Fruit fly (Drosophila melanogaster) S2 (cell line): ENCODE data around the gene CG12768.
A peak's percentile ranks its signal among the peaks of the same experiment; 100 is the strongest.

Source experiments
- CG8478 ChIP-seq: fragments of >200 bp; optimal IDR thresholded peaks from 2 replicates; lab custom pipeline; 2018
- CTCF ChIP-seq, 2 experiments: fragments of >200 bp; optimal IDR thresholded peaks; 2 replicates each; lab custom pipeline; 2018

Gene CG12768

DNA sequence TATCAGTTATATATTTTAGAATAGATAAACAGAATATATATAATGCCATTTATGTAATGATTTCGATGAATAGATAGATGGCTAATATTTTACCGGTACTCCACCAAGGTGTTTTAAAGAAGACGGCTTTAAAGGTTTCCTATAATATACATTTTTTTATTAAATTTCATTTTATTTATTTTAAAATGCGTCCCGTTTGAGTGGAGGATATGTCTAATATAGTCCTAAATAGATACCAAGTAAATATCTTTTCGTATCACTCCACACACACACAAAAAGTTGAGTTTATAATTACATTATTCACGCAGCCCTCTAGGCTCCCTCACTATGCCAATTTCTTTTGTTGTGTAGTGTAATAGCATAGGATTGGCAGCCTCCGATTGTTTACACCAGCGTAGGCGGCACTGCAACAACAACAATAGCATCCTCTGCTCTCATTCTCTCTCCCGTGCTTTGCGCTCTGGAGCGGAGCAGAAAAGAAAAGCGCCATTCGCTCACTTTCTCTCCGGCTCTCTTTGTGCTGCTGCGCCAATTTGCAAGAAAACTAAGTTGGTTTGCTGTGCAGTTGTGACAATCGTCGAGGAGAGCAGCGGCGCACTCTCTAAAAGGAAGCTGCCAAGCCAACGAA, at the start of gene CG12768:
CG12768 (plus strand) TSS at position 578 of the 628 bp plus-strand sequence.
- TF ChIP-seq CG8478 (lab: Kevin White, UChicago) (no peak), CTCF (optimal IDR thresholded peaks at IDR 0.05; lab: Kevin White, UChicago) (no peak)

DNA sequence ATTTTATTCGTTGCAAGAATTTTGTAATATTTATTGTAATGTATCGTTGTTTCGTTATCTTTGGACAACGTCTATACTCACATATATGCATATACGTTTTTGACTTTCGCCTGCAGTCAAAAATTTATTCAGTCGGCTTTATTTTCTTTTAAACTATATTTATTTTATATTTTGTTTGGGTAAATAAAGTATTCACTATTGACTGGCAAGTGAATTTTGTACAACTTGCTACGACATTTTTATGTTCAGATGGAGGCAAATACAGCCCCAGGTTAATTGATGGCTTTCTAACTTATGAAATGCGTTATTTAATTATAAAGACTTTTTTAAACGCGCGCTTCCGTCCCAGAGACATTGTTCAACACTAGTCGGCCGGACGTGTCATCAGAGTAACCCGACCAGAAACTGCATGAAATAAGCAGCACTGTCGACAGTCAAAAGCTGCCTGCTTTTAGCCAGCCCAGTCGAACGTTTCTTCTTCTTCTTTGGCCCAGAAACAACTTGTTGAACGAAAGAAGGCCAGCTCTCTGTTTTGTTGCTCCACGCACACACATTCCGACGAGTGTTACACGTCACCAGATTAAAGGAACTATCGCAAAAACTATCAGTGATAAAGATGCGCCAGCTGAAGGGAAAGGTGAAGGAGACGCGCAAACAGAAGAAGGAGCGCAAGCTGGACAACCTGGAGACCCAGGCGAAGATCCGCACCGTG, 46.8 kb upstream of the CG12768 start, which contains the start of gene CG33169:
CG33169 (plus strand) TSS at position 498 of the 712 bp plus-strand sequence.
- TF ChIP-seq CTCF (optimal IDR thresholded peaks at IDR 0.05; lab: Kevin White, UChicago) (peak in 1 of 2 experiments; percentile 53), CG8478 (lab: Kevin White, UChicago) (no peak)

DNA sequence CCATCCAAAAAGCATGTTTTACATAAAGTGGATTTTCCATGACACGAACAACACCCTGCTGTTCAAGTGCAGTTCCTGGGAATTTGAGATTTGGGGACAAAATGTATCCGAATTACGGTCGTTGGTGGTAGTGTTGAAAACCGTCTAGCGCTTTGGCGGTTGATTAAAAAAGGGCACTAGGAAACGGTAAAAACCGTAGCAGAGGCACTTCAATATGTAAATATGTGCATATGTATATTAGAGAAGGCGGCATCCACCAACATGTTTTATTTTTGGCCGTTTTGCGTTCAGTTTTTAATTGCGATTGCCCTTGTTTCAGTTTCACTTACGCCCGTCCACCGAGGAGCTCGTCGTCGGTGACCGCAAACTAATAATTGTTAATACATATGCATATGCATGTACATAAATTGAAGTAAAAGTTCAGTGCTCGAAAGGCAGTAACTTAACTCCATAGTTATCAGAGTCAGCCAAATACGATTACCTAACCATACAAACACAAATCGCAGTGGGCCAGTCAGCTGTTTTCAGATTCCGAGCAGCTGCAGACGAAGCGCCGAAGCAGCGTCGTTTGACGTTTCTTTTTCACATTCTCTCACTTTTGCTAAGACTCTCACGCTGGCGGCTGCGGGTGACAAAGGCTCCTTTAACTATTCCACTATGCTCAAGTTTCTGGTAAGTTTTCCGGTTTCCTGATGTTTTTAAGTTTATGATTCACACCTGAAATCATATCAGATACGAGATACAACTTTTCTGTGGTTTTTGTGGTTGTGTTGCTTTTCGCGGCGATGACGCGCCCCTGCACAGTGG, 45.8 kb upstream of the CG12768 start, which contains the start of gene CG33170:
CG33170 (plus strand) TSS at position 347 of the 807 bp plus-strand sequence.
- no peak for TF ChIP-seq CG8478 (lab: Kevin White, UChicago)
- no peak for TF ChIP-seq CTCF (optimal IDR thresholded peaks at IDR 0.05; lab: Kevin White, UChicago)

DNA sequence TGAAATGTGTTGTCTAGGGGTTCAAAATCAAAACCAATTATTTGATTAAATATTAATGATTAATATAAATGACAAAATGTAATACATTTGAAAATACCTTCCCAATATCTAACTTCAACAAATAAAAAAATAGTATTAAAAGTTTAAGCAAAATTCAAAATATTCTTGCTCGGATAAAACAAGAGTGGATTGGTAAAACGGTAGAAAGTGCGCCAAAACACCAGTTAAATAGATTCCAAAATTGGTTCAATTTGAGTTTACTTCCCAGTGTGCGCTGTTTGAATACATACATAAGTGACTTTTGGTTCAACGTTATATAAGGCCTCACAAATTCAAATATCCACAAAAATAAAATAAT, 45.3 kb upstream of the CG12768 start:
- no peak for TF ChIP-seq CTCF (optimal IDR thresholded peaks at IDR 0.05; lab: Kevin White, UChicago)
- TF ChIP-seq CG8478 (lab: Kevin White, UChicago), result no peak

DNA sequence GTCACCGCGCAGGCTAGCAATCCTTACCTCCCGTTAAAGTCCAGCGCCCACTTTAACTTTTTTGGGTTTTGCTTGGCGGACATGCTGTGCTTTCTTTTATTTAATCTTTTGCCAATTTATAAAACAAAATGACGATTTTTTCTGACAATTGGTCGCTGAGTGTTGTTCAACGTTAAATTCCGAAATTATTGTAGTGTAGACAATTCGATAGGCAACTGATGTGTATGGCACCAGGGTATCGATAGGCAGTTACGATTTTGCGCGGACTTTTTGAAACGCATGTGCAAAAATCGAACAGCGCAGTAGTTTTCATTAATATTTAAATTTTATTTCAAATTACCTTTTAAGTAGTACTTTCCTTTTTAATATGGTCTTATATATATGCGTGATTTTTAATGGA, 42.2 kb upstream of the CG12768 start, which contains the start of gene EMC4:
EMC4 (minus strand) TSS at position 174 of the 400 bp plus-strand sequence.
- TF ChIP-seq CTCF (optimal IDR thresholded peaks at IDR 0.05; lab: Kevin White, UChicago) (no peak), CG8478 (lab: Kevin White, UChicago) (no peak)

DNA sequence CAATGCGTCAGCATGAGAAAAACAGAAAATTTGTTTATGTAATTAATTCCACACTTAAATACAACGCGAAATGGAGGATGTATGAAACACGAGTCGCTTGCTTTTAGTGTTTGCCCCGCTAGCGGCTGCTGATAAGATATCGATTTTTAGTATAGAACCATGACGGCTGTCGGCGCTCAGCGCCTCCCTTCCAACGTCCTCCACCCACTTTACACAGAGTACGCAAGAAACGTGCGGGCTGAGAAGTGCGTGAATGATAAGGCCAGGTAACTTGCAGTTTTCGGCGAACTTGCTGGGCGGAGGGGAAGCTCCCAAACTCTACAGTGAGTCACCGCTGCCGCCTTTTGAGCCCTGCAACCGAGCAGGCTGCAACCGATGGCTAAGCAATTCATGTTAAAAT, 39.9 kb upstream of the CG12768 start:
- TF ChIP-seq CTCF (optimal IDR thresholded peaks at IDR 0.05; lab: Kevin White, UChicago), result no peak
- no peak for TF ChIP-seq CG8478 (lab: Kevin White, UChicago)

DNA sequence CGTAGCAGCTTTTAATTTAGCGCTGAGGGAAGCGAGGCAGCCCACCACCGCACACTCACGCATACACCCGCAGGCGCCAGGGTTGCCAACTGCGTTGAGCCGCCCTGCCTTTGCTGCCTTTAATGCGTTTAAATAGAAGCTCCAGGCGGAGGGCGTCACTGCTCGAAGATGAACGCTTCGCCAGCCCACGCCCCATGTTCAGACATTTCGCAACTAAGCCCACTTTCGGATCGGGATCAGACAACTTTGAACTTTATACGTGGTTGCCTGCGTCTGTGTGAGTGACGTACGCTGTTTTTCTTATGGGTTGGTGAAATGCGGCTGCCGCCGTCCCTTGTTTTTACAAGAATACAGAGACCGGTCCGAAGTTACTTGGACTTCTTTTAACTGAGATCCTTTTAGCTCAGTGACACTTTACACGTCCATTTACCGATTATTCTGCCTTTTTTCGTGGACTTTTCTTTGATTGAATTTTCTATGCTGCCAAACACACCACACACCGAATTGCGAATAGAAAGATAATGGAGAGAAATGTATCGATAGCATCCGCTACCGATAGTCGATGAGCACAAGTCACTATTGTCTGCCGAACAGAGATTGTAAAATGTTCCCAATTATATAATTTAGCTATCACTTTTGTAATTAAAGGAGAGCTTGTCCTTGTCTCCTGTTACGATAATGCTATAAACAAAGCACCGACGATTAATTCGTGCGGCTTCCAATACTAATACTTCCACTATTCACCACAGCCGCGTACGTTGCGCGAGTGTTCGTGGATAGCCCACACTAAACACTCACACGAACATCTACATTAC, 39.1 kb upstream of the CG12768 start:
- TF ChIP-seq CG8478 (lab: Kevin White, UChicago), result no peak
- no peak for TF ChIP-seq CTCF (optimal IDR thresholded peaks at IDR 0.05; lab: Kevin White, UChicago)

DNA sequence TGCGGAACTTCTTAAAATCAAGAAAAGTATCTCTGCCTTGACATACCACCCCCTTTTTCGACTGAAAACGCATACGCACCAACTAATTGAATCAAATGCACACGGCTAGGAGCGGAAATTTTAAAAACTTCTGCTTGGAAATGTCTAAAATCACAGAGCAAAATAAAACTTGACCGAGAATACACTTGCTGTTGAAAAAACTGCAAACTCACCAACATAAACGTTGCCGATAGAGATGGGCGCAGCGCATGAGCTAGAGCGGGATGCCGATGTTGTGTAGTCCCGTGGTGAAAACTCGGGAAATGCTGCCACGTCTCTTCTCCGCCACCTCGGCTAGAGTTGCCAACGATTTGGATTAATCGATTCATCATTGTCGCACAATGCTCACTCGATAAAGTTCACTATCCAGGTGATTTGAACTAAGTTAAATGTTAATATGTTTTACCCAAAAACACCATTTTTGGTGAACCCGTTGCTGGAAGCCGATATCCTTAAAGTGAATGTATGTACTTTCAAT, 38.4 kb upstream of the CG12768 start, which contains the start of the genes CG11109 and Arf1:
CG11109 (plus strand) TSS at position 356 of the 517 bp plus-strand sequence.
Arf1 (minus strand) TSS at position 387 of the 517 bp plus-strand sequence.
- TF ChIP-seq CG8478 (lab: Kevin White, UChicago) (no peak), CTCF (optimal IDR thresholded peaks at IDR 0.05; lab: Kevin White, UChicago) (no peak)

DNA sequence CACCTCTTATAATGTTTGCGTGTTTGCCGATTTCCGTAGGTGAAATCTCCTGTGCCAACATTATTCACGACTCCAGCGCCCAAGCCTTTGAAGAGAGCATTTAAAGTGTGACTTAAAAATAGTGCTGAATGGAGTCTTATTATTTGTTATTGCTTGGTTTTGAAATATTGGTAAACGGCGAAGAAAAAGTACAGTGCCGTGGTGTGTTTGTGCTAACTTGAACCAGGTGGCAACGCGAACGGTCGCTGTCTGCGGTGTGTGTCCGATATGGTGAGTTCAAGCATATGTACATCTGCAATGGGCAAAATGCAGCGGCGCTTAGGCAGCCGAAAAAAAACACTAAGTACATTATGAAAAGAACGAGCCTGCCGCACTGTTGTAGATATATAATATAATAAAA, 32.4 kb upstream of the CG12768 start:
- no peak for TF ChIP-seq CG8478 (lab: Kevin White, UChicago)
- TF ChIP-seq CTCF (optimal IDR thresholded peaks at IDR 0.05; lab: Kevin White, UChicago), result no peak

DNA sequence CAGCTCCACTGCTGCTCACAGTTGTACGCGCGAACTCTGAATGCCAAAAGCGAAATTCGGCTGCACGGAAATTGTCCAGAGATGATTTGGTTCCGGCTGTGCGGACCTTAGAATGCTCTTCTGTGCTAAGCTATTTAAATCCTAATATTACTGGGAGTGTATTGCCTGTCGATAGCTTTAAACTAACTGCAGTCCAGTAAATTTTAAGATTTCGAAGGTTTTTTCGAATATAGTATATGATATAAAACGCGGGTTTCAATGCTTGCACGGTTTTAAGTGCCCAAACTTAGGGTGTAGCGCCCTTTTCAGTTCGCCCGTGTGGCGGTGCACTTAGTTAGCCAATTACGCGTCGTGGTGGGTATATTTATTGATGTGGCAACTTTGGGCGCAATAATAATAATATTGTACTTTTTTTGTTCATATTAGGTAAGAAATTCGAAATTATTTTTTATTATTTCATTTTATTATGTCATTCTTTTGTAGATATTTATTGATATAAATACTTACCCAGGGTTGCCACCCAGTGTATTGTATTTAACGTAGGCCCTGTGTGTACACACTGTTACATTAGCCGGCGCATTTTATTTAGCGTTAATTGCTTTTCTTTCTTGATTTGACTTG, 31.5 kb upstream of the CG12768 start, which contains the start of the genes Chro and Ssl1:
Chro (minus strand) TSS at position 262 of the 621 bp plus-strand sequence.
Ssl1 (plus strand) TSS at position 367 of the 621 bp plus-strand sequence.
- TF ChIP-seq CG8478 (lab: Kevin White, UChicago), result no peak
- no peak for TF ChIP-seq CTCF (optimal IDR thresholded peaks at IDR 0.05; lab: Kevin White, UChicago)

DNA sequence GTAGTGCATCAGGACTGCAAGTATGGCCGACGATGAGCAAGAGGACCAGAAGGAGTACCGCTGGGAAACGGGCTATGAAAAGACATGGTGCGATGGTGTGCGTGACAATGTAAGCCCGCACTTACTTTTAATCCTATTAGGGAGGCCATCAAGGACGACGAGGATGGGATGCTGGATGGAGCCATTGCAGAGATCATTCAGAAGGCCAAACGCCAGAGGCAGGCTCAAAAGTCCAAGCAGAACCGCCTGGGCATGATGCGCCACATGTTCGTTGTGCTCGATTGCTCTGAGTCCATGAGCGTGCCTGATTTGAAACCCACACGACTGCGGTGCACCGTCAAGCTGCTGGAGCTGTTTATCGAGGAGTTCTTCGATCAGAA, 31.0 kb upstream of the CG12768 start:
- TF ChIP-seq CTCF (optimal IDR thresholded peaks at IDR 0.05; lab: Kevin White, UChicago) (no peak), CG8478 (lab: Kevin White, UChicago) (no peak)

DNA sequence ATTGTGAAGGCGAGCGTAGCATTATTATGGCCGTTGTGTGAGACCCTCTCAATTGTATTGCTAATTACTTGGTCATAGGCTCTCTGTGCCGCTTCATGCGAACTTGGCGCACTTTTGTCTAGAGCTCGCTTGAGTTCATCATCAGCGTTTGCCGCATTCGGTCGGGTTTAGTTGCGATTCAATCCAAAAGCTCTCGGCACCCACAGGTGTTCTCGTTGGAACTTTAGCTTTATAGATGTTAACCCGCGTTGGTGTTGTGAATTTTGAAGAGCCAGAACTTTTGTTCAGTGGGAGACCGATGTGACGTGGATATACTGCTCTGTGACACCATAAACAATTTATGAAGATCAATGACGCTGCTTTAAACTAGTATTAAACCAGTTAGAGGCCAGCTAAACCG, 29.4 kb upstream of the CG12768 start, which contains the start of gene slif:
slif (plus strand) TSS at position 132 of the 400 bp plus-strand sequence.
- TF ChIP-seq CTCF (optimal IDR thresholded peaks at IDR 0.05; lab: Kevin White, UChicago) (no peak), CG8478 (lab: Kevin White, UChicago) (no peak)

DNA sequence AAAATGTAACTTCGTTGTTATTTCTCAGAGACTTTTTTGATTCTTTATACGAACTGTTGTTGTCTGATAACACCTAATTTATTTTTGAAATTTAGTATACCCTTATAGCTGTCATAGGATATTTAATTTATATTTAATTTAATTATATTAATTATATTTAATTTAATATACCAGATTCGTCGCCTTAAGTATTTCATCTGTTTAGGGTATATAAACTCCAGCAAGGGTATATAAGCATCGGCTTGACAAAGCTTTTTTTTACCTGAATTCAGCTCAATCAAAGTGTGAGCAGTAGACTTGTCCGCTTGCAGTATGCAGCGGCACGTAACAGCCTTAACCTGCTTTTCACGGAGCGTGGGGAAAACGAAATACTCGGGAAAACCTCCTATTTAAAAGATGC, 26.6 kb upstream of the CG12768 start:
- no peak for TF ChIP-seq CG8478 (lab: Kevin White, UChicago)
- no peak for TF ChIP-seq CTCF (optimal IDR thresholded peaks at IDR 0.05; lab: Kevin White, UChicago)
